Worm (Caenorhabditis elegans) whole organism, late embryonic: ENCODE data around the gene pbo-6.
"Not testable (repeated sequence)": the region's sequence is repeated elsewhere in the genome, so short reads cannot be mapped to it uniquely, and the experiment has no call there.

Experiments used
- T23F11.4 ChIP-seq: fragments of 200-800 bp; sonication (Bioruptor generic); optimal IDR thresholded peaks from 2 replicates; lab custom pipeline; 2018; ENCODE audit warnings: mild to moderate bottlenecking, missing genetic modification characterization, missing compliant biosample characterization
- ceh-14 ChIP-seq: sonication (generic microtip); optimal IDR thresholded peaks from 2 replicates; lab custom pipeline; 2016; ENCODE audit warnings: missing genotype, missing genetic modification characterization, missing compliant biosample characterization
- ceh-18 ChIP-seq: sonication (generic microtip); optimal IDR thresholded peaks from 2 replicates; lab custom pipeline; 2016; ENCODE audit warnings: missing genetic modification characterization, missing compliant biosample characterization
- ceh-19 ChIP-seq: fragments of 200-800 bp; sonication (Bioruptor generic); optimal IDR thresholded peaks from 2 replicates; lab custom pipeline; 2018; ENCODE audit warnings: mild to moderate bottlenecking, missing genetic modification characterization, missing compliant biosample characterization
- ceh-2 ChIP-seq: sonication (generic microtip); optimal IDR thresholded peaks from 2 replicates; lab custom pipeline; 2016; ENCODE audit warnings: missing genotype, missing genetic modification characterization, missing compliant biosample characterization
- ceh-30 ChIP-seq: fragments of 150-350 bp; optimal IDR thresholded peaks from 2 replicates; lab custom pipeline; 2014; ENCODE audit warnings: missing biosample characterization, missing genetic modification characterization
- ceh-31 ChIP-seq: sonication (generic microtip); optimal IDR thresholded peaks from 2 replicates; lab custom pipeline; 2016; ENCODE audit warnings: missing genetic modification characterization, missing compliant biosample characterization
- ceh-34 ChIP-seq: sonication (generic microtip); optimal IDR thresholded peaks from 2 replicates; lab custom pipeline; 2016; ENCODE audit warnings: mild to moderate bottlenecking, missing genetic modification characterization, missing compliant biosample characterization
- ceh-45 ChIP-seq: fragments of 200-800 bp; sonication (Bioruptor generic); IDR thresholded peaks from 2 replicates; pipeline ENCODE4 v1.3.6; 2022; ENCODE audit warnings: missing genetic modification reagents, missing genetic modification characterization, missing compliant biosample characterization
- ceh-48 ChIP-seq: sonication (generic microtip); optimal IDR thresholded peaks from 2 replicates; lab custom pipeline; 2016; ENCODE audit warnings: missing genetic modification characterization, inconsistent platforms, missing compliant biosample characterization
- ceh-6 ChIP-seq: fragments of 200-800 bp; sonication (Bioruptor generic); optimal IDR thresholded peaks from 2 replicates; lab custom pipeline; 2018; ENCODE audit warnings: mild to moderate bottlenecking, missing genetic modification characterization, missing compliant biosample characterization
- ceh-9 ChIP-seq: sonication (generic microtip); optimal IDR thresholded peaks from 2 replicates; lab custom pipeline; 2016; ENCODE audit warnings: mild to moderate bottlenecking, missing genetic modification characterization, inconsistent platforms, missing compliant biosample characterization
- elt-2 ChIP-seq: sonication (generic microtip); optimal IDR thresholded peaks from 2 replicates; lab custom pipeline; 2016; ENCODE audit warnings: missing genetic modification reagents, missing genetic modification characterization, missing compliant biosample characterization
- elt-4 ChIP-seq: sonication (generic microtip); optimal IDR thresholded peaks from 2 replicates; lab custom pipeline; 2016; ENCODE audit warnings: missing genetic modification characterization, missing compliant biosample characterization
- ets-4 ChIP-seq: sonication (generic microtip); optimal IDR thresholded peaks from 2 replicates; lab custom pipeline; 2016; ENCODE audit warnings: missing genetic modification characterization, missing compliant biosample characterization
- fax-1 ChIP-seq: sonication (generic microtip); optimal IDR thresholded peaks from 2 replicates; lab custom pipeline; 2016; ENCODE audit warnings: missing genotype, missing genetic modification characterization, missing compliant biosample characterization
- fkh-6 ChIP-seq: sonication (generic microtip); optimal IDR thresholded peaks from 2 replicates; lab custom pipeline; 2016; ENCODE audit warnings: missing genetic modification characterization, missing compliant biosample characterization
- gmeb-2 ChIP-seq: sonication (generic microtip); optimal IDR thresholded peaks from 2 replicates; lab custom pipeline; 2016; ENCODE audit warnings: missing genetic modification characterization, inconsistent platforms, missing compliant biosample characterization
- hlh-15 ChIP-seq: sonication (generic microtip); optimal IDR thresholded peaks from 2 replicates; lab custom pipeline; 2016; ENCODE audit warnings: missing genetic modification characterization, missing compliant biosample characterization
- hlh-30 ChIP-seq: sonication (generic microtip); optimal IDR thresholded peaks from 2 replicates; lab custom pipeline; 2017; ENCODE audit warnings: antibody characterized with exemption, missing genetic modification characterization, missing compliant biosample characterization; ENCODE audit not compliant: insufficient read depth
- lim-6 ChIP-seq: sonication (generic microtip); optimal IDR thresholded peaks from 2 replicates; lab custom pipeline; 2016; ENCODE audit warnings: missing genetic modification characterization, missing compliant biosample characterization
- madf-2 ChIP-seq: sonication (generic microtip); optimal IDR thresholded peaks from 2 replicates; lab custom pipeline; 2017; ENCODE audit warnings: missing genetic modification characterization, missing compliant biosample characterization
- mec-3 ChIP-seq: sonication (generic microtip); optimal IDR thresholded peaks from 2 replicates; lab custom pipeline; 2016; ENCODE audit warnings: borderline replicate concordance, missing genetic modification characterization, missing compliant biosample characterization
- nfya-1 ChIP-seq: sonication (generic microtip); optimal IDR thresholded peaks from 2 replicates; lab custom pipeline; 2017; ENCODE audit warnings: missing genetic modification characterization, mild to moderate bottlenecking, missing compliant biosample characterization, antibody characterized with exemption, moderate library complexity
- nhr-11 ChIP-seq: fragments of 150-350 bp; optimal IDR thresholded peaks from 2 replicates; lab custom pipeline; 2014; ENCODE audit warnings: missing biosample characterization, missing genetic modification characterization
- nhr-232 ChIP-seq: sonication (generic microtip); optimal IDR thresholded peaks from 2 replicates; lab custom pipeline; 2016; ENCODE audit warnings: missing genetic modification characterization, missing compliant biosample characterization
- npax-4 ChIP-seq: sonication (generic microtip); optimal IDR thresholded peaks from 2 replicates; lab custom pipeline; 2016; ENCODE audit warnings: missing genetic modification characterization, missing compliant biosample characterization
- odd-2 ChIP-seq: sonication (generic microtip); optimal IDR thresholded peaks from 2 replicates; lab custom pipeline; 2017; ENCODE audit warnings: antibody characterized with exemption, mild to moderate bottlenecking, missing genetic modification characterization, missing compliant biosample characterization
- pag-3 ChIP-seq: sonication (generic microtip); optimal IDR thresholded peaks from 2 replicates; lab custom pipeline; 2016; ENCODE audit warnings: missing compliant biosample characterization, missing genetic modification characterization, borderline replicate concordance
- pat-9 ChIP-seq: fragments of 200-800 bp; sonication (Bioruptor generic); optimal IDR thresholded peaks from 2 replicates; lab custom pipeline; 2018; ENCODE audit warnings: mild to moderate bottlenecking, missing genetic modification characterization, moderate library complexity, missing compliant biosample characterization
- pha-4 ChIP-seq: fragments of 150-350 bp; optimal IDR thresholded peaks from 2 replicates; lab custom pipeline; 2018; ENCODE audit warnings: missing biosample characterization, missing genetic modification reagents, missing genetic modification characterization
- pqm-1 ChIP-seq: sonication (generic microtip); optimal IDR thresholded peaks from 2 replicates; lab custom pipeline; 2016; ENCODE audit warnings: missing genetic modification characterization, missing compliant biosample characterization
- ref-2 ChIP-seq: sonication (generic microtip); optimal IDR thresholded peaks from 2 replicates; lab custom pipeline; 2016; ENCODE audit warnings: missing genetic modification characterization, missing compliant biosample characterization
- rnt-1 ChIP-seq: sonication (generic microtip); optimal IDR thresholded peaks from 2 replicates; lab custom pipeline; 2016; ENCODE audit warnings: missing genetic modification characterization, missing compliant biosample characterization
- sox-2 ChIP-seq: fragments of 200-800 bp; sonication (Bioruptor generic); IDR thresholded peaks from 2 replicates; pipeline ENCODE4 v1.3.6; 2022; ENCODE audit warnings: missing genetic modification reagents, missing genetic modification characterization, missing compliant biosample characterization
- tbx-2 ChIP-seq: sonication (generic microtip); optimal IDR thresholded peaks from 2 replicates; lab custom pipeline; 2016; ENCODE audit warnings: missing genetic modification characterization, missing compliant biosample characterization
- unc-3 ChIP-seq, 2 experiments: fragments of 200-800 bp in 1 of 2; sonication (Bioruptor generic) in 1 of 2; sonication (generic microtip) in 1 of 2; conservative IDR thresholded peaks in 1 of 2; optimal IDR thresholded peaks in 1 of 2; 2 replicates each; pipeline versions ENCODE4 v1.3.6 to Lab custom; 2016 to 2022; ENCODE audit warnings: missing compliant biosample characterization in 2 of 2, missing genetic modification characterization in 2 of 2, missing genetic modification reagents in 1 of 2
- unc-42 ChIP-seq: sonication (generic microtip); optimal IDR thresholded peaks from 2 replicates; lab custom pipeline; 2016; ENCODE audit warnings: missing genotype, missing genetic modification characterization, missing compliant biosample characterization
- zip-5 ChIP-seq: sonication (generic microtip); optimal IDR thresholded peaks from 2 replicates; lab custom pipeline; 2016; ENCODE audit warnings: missing genetic modification characterization, missing compliant biosample characterization
- ztf-16 ChIP-seq: sonication (generic microtip); optimal IDR thresholded peaks from 2 replicates; lab custom pipeline; 2017; ENCODE audit warnings: missing genetic modification characterization, missing compliant biosample characterization

Gene pbo-6

ce11 chrX:17427778-17428177 lies 1.1 kb upstream of the pbo-6 start:
- TF ChIP-seq hlh-15 (tag; lab: Kevin White, UChicago) (no peak), pag-3 (tag; lab: Kevin White, UChicago) (no peak), unc-42 (tag; lab: Kevin White, UChicago) (no peak), odd-2 (tag; lab: Kevin White, UChicago) (no peak), ceh-48 (tag; lab: Kevin White, UChicago) (no peak), fax-1 (no peak), ztf-16 (no peak), ceh-14 (tag; lab: Kevin White, UChicago) (no peak), ceh-18 (no peak), elt-4 (tag; lab: Kevin White, UChicago) (no peak), ets-4 (tag; lab: Kevin White, UChicago) (no peak), zip-5 (tag; lab: Kevin White, UChicago) (no peak)

ce11 chrX:17434234-17434633 lies 5.4 kb downstream of the pbo-6 start, which contains the start of gene fubl-3:
Gene fubl-3 (plus strand): TSS chrX:17434445.
- TF ChIP-seq ceh-31 (tag; lab: Kevin White, UChicago): peak; percentile 10
- peak; percentile 49 for TF ChIP-seq nfya-1 (tag; lab: Kevin White, UChicago)
- no peak for TF ChIP-seq ets-4 (tag; lab: Kevin White, UChicago)
- peak; percentile 20 for TF ChIP-seq unc-42 (tag; lab: Kevin White, UChicago)
- TF ChIP-seq, all 69 proteins: peak for 3

- TF ChIP-seq tbx-2 (tag; lab: Kevin White, UChicago): no peak
- no peak for TF ChIP-seq ceh-19 (GFP tag; lab: Kevin White, UChicago)
- TF ChIP-seq lim-6 (tag; lab: Kevin White, UChicago): no peak
- no peak for TF ChIP-seq gmeb-2 (tag; lab: Kevin White, UChicago)
- no peak for TF ChIP-seq mec-3
- TF ChIP-seq pha-4 (tag; lab: Kevin White, UChicago): no peak
- no peak for TF ChIP-seq ref-2
- no peak for TF ChIP-seq pat-9 (tag; lab: Kevin White, UChicago)
- TF ChIP-seq ceh-6 (GFP tag; lab: Kevin White, UChicago): no peak
- TF ChIP-seq pqm-1 (tag; lab: Kevin White, UChicago): no peak
Measured at ce11 chrX:17438386-17438785, 9.5 kb downstream of the pbo-6 start, which contains the start of gene C36E6.8. Gene C36E6.8 (plus strand): TSS chrX:17438686.

- TF ChIP-seq unc-3 (GFP tag; conservative IDR thresholded peaks at IDR 0.05; lab: Robert Waterston, UW) (peak; percentile 6; the same call in 1 of the 2 replicates), ceh-45 (peak; percentile 37; the same call in 1 of the 2 replicates)
- TF ChIP-seq unc-3 (tag; optimal IDR thresholded peaks at IDR 0.05; lab: Kevin White, UChicago): not testable (repeated sequence)
Measured at ce11 chrX:17444683-17445082, 15.8 kb downstream of the pbo-6 start.

- peak; percentile 51; the same call in 1 of the 2 replicates for TF ChIP-seq unc-3 (GFP tag; conservative IDR thresholded peaks at IDR 0.05; lab: Robert Waterston, UW)
- not testable (repeated sequence) for TF ChIP-seq unc-3 (tag; optimal IDR thresholded peaks at IDR 0.05; lab: Kevin White, UChicago)
Measured at ce11 chrX:17445239-17445638, 16.4 kb downstream of the pbo-6 start.

- TF ChIP-seq ceh-34 (tag; lab: Kevin White, UChicago) (peak; percentile 27), ceh-30 (tag; lab: Kevin White, UChicago) (no peak), hlh-15 (tag; lab: Kevin White, UChicago) (no peak), ceh-9 (no peak), tbx-2 (tag; lab: Kevin White, UChicago) (peak; percentile 25), pag-3 (tag; lab: Kevin White, UChicago) (no peak), rnt-1 (tag; lab: Kevin White, UChicago) (no peak), ceh-45 (no peak), unc-42 (tag; lab: Kevin White, UChicago) (no peak), ztf-16 (no peak), ceh-19 (GFP tag; lab: Kevin White, UChicago) (no peak), elt-2 (tag; lab: Kevin White, UChicago) (no peak), mec-3 (no peak), nfya-1 (tag; lab: Kevin White, UChicago) (peak; percentile 63), npax-4 (tag; lab: Kevin White, UChicago) (no peak), madf-2 (tag; lab: Kevin White, UChicago) (no peak), ceh-2 (no peak), nhr-232 (tag; lab: Kevin White, UChicago) (no peak), hlh-30 (peak; percentile 96), nhr-11 (tag; lab: Kevin White, UChicago) (no peak), lim-6 (tag; lab: Kevin White, UChicago) (no peak), fkh-6 (tag; lab: Kevin White, UChicago) (no peak), sox-2 (GFP tag; lab: Robert Waterston, UW) (peak; percentile 83), elt-4 (tag; lab: Kevin White, UChicago) (no peak), T23F11.4 (GFP tag; lab: Kevin White, UChicago) (no peak)
Measured at ce11 chrX:17451410-17451809, 22.6 kb downstream of the pbo-6 start, which contains the start of gene C36E6.2. Gene C36E6.2 (plus strand): TSS chrX:17451670.
